Fruit fly (Drosophila melanogaster) whole organism, embryonic: ENCODE results near the gene Alg12.
A peak's percentile ranks its signal among the peaks of the same experiment; 100 is the strongest.

Experiments used
- Atf-2 ChIP-seq: fragments of 200-800 bp; sonication (Bioruptor generic); optimal IDR thresholded peaks from 2 replicates; lab custom pipeline; 2016; ENCODE audit warnings: missing biosample characterization, missing genetic modification characterization
- CG11085 ChIP-seq: fragments of 200-800 bp; sonication (Bioruptor generic); IDR thresholded peaks from 2 replicates; pipeline ENCODE4 v1.3.6; 2022; ENCODE audit warnings: missing biosample characterization, missing genetic modification characterization
- CG12942 ChIP-seq: fragments of 200-800 bp; sonication (Bioruptor generic); optimal IDR thresholded peaks from 3 replicates; lab custom pipeline; 2016; ENCODE audit warnings: missing biosample characterization, missing genetic modification characterization
- CG13296 ChIP-seq: fragments of 200-800 bp; sonication (Bioruptor generic); optimal IDR thresholded peaks from 3 replicates; lab custom pipeline; 2018; ENCODE audit warnings: missing biosample characterization, mild to moderate bottlenecking, missing genetic modification characterization
- CG13424 ChIP-seq: fragments of 200-800 bp; sonication (Bioruptor generic); optimal IDR thresholded peaks from 2 replicates; lab custom pipeline; 2019; ENCODE audit warnings: missing biosample characterization, mild to moderate bottlenecking, missing genetic modification characterization, moderate library complexity
- CG15601 ChIP-seq: fragments of 200-800 bp; sonication (Bioruptor generic); optimal IDR thresholded peaks from 3 replicates; lab custom pipeline; 2019; ENCODE audit warnings: missing biosample characterization, mild to moderate bottlenecking, missing genetic modification characterization, moderate library complexity
- CG17568 ChIP-seq: fragments of 200-800 bp; sonication (Bioruptor generic); optimal IDR thresholded peaks from 2 replicates; lab custom pipeline; 2018; ENCODE audit warnings: missing biosample characterization, mild to moderate bottlenecking, missing genetic modification characterization, moderate library complexity
- CG1792 ChIP-seq: fragments of 200-800 bp; sonication (Bioruptor generic); optimal IDR thresholded peaks from 2 replicates; lab custom pipeline; 2016; ENCODE audit warnings: missing biosample characterization, missing genetic modification characterization
- CG18262 ChIP-seq: fragments of 200-800 bp; optimal IDR thresholded peaks from 3 replicates; lab custom pipeline; 2019; ENCODE audit warnings: missing biosample characterization, mild to moderate bottlenecking, missing genetic modification characterization, moderate library complexity
- CG2202 ChIP-seq: fragments of 200-800 bp; sonication (Bioruptor generic); optimal IDR thresholded peaks from 2 replicates; lab custom pipeline; 2018; ENCODE audit warnings: missing biosample characterization, mild to moderate bottlenecking, missing genetic modification characterization
- CG2875 ChIP-seq: fragments of 200-800 bp; sonication (Bioruptor generic); optimal IDR thresholded peaks from 2 replicates; lab custom pipeline; 2017; ENCODE audit warnings: missing biosample characterization, mild to moderate bottlenecking, missing genetic modification characterization, missing genetic modification reagents
- CG3407 ChIP-seq: fragments of 200-800 bp; sonication (Bioruptor generic); optimal IDR thresholded peaks from 2 replicates; lab custom pipeline; 2018; ENCODE audit warnings: missing biosample characterization, mild to moderate bottlenecking, missing genetic modification characterization
- CG3847 ChIP-seq: fragments of 200-800 bp; sonication (Bioruptor generic); IDR thresholded peaks from 2 replicates; pipeline ENCODE4 v1.3.6; 2022; ENCODE audit warnings: missing biosample characterization, missing genetic modification characterization
- CG42726 ChIP-seq: fragments of 200-800 bp; sonication (Bioruptor generic); IDR thresholded peaks from 2 replicates; pipeline ENCODE4 v1.3.6; 2022; ENCODE audit warnings: missing biosample characterization, missing genetic modification characterization; ENCODE audit not compliant: partially characterized antibody
- CG6683 ChIP-seq: fragments of 200-800 bp; sonication (Bioruptor generic); optimal IDR thresholded peaks from 2 replicates; lab custom pipeline; 2017; ENCODE audit warnings: missing biosample characterization, mild to moderate bottlenecking, missing genetic modification characterization, missing genetic modification reagents
- CG7963 ChIP-seq: fragments of 200-800 bp; sonication (Bioruptor generic); IDR thresholded peaks from 3 replicates; pipeline ENCODE4 v1.3.6; 2022; ENCODE audit warnings: missing biosample characterization, missing genetic modification characterization; ENCODE audit not compliant: partially characterized antibody
- CG8290 ChIP-seq, 3 experiments: fragments of 200-800 bp; sonication (Bioruptor generic); optimal IDR thresholded peaks; 2 replicates each; lab custom pipeline; 2016 to 2019; ENCODE audit warnings: missing biosample characterization in 3 of 3, missing genetic modification characterization in 3 of 3, mild to moderate bottlenecking in 2 of 3, moderate library complexity in 1 of 3
- CG9797 ChIP-seq: fragments of 200-800 bp; sonication (Bioruptor generic); optimal IDR thresholded peaks from 3 replicates; lab custom pipeline; 2018; ENCODE audit warnings: missing biosample characterization, mild to moderate bottlenecking, missing genetic modification characterization
- CG9932 ChIP-seq: fragments of 200-800 bp; sonication (Bioruptor generic); IDR thresholded peaks from 2 replicates; pipeline ENCODE4 v1.3.6; 2022; ENCODE audit warnings: missing biosample characterization, missing genetic modification characterization
- Gsc ChIP-seq: fragments of 200-800 bp; sonication (Bioruptor generic); IDR thresholded peaks from 2 replicates; pipeline ENCODE4 v1.3.6; 2022; ENCODE audit warnings: missing biosample characterization, missing genetic modification characterization
- H15 ChIP-seq: fragments of 200-800 bp; sonication (Bioruptor generic); IDR thresholded peaks from 3 replicates; pipeline ENCODE4 v1.3.6; 2022; ENCODE audit warnings: missing biosample characterization, missing genetic modification characterization
- Hey ChIP-seq: fragments of 200-800 bp; sonication (Bioruptor generic); optimal IDR thresholded peaks from 3 replicates; lab custom pipeline; 2018; ENCODE audit warnings: missing biosample characterization, mild to moderate bottlenecking, missing genetic modification characterization
- HmgD ChIP-seq: fragments of 200-800 bp; sonication (Bioruptor generic); optimal IDR thresholded peaks from 3 replicates; lab custom pipeline; 2016; ENCODE audit warnings: missing biosample characterization, missing genetic modification characterization
- Oaz ChIP-seq: fragments of 200-800 bp; sonication (Bioruptor generic); IDR thresholded peaks from 2 replicates; pipeline ENCODE4 v1.3.6; 2022; ENCODE audit warnings: missing biosample characterization, missing genetic modification characterization
- Trl ChIP-seq, 3 experiments: fragments of >200 bp in 2 of 3; fragments of 200-800 bp in 1 of 3; sonication (Bioruptor generic) in 1 of 3; optimal IDR thresholded peaks; 2 replicates in 1 of 3; 3 replicates in 2 of 3; lab custom pipeline; 2016 to 2017; ENCODE audit warnings: missing biosample characterization in 1 of 3, missing genetic modification characterization in 1 of 3
- amos ChIP-seq: fragments of 200-800 bp; sonication (Bioruptor generic); IDR thresholded peaks from 2 replicates; pipeline ENCODE4 v1.3.6; 2022; ENCODE audit warnings: missing biosample characterization, missing genetic modification characterization; ENCODE audit not compliant: partially characterized antibody
- ara ChIP-seq: fragments of 200-800 bp; sonication (Bioruptor generic); IDR thresholded peaks from 2 replicates; pipeline ENCODE4 v1.3.6; 2022; ENCODE audit warnings: missing biosample characterization, missing genetic modification characterization
- bbx ChIP-seq: fragments of 200-800 bp; sonication (Bioruptor generic); IDR thresholded peaks from 2 replicates; pipeline ENCODE4 v1.3.6; 2022; ENCODE audit warnings: missing biosample characterization, missing genetic modification characterization; ENCODE audit not compliant: partially characterized antibody
- cas ChIP-seq: fragments of 200-800 bp; sonication (Bioruptor generic); IDR thresholded peaks from 2 replicates; pipeline ENCODE4 v1.3.6; 2022; ENCODE audit warnings: missing biosample characterization, missing genetic modification characterization
- cg ChIP-seq: fragments of 200-800 bp; sonication (Bioruptor generic); optimal IDR thresholded peaks from 3 replicates; lab custom pipeline; 2019; ENCODE audit warnings: missing biosample characterization, mild to moderate bottlenecking, missing genetic modification characterization, moderate library complexity
- fd64A ChIP-seq: fragments of 200-800 bp; sonication (Bioruptor generic); optimal IDR thresholded peaks from 3 replicates; lab custom pipeline; 2018; ENCODE audit warnings: missing biosample characterization, mild to moderate bottlenecking, missing genetic modification characterization
- gcm2 ChIP-seq: fragments of 200-800 bp; sonication (Bioruptor generic); optimal IDR thresholded peaks from 2 replicates; lab custom pipeline; 2016; ENCODE audit warnings: missing biosample characterization, missing genetic modification characterization
- gem ChIP-seq: fragments of 200-800 bp; sonication (Bioruptor generic); optimal IDR thresholded peaks from 2 replicates; lab custom pipeline; 2019; ENCODE audit warnings: missing biosample characterization, mild to moderate bottlenecking, missing genetic modification characterization, moderate library complexity
- grau ChIP-seq: fragments of 200-800 bp; optimal IDR thresholded peaks from 3 replicates; lab custom pipeline; 2019; ENCODE audit warnings: missing biosample characterization, mild to moderate bottlenecking, missing genetic modification characterization, moderate library complexity
- gt ChIP-seq: fragments of 200-800 bp; sonication (Bioruptor generic); IDR thresholded peaks from 2 replicates; pipeline ENCODE4 v1.3.6; 2022; ENCODE audit warnings: missing biosample characterization, missing genetic modification characterization
- ind ChIP-seq: fragments of 200-800 bp; sonication (Bioruptor generic); optimal IDR thresholded peaks from 3 replicates; lab custom pipeline; 2016; ENCODE audit warnings: missing biosample characterization, missing genetic modification characterization
- insv ChIP-seq, 2 experiments: fragments of 200-800 bp; sonication (Bioruptor generic); optimal IDR thresholded peaks; 3 replicates each; lab custom pipeline; 2016 to 2018; ENCODE audit warnings: missing biosample characterization in 2 of 2, missing genetic modification characterization in 2 of 2
- jigr1 ChIP-seq: fragments of 200-800 bp; sonication (Bioruptor generic); IDR thresholded peaks from 3 replicates; pipeline ENCODE4 v1.3.6; 2022; ENCODE audit warnings: missing biosample characterization, missing genetic modification characterization
- klu ChIP-seq: fragments of 200-800 bp; sonication (Bioruptor generic); IDR thresholded peaks from 2 replicates; pipeline ENCODE4 v1.3.6; 2022; ENCODE audit warnings: missing biosample characterization, missing genetic modification characterization
- maf-S ChIP-seq: fragments of 200-800 bp; sonication (Bioruptor generic); optimal IDR thresholded peaks from 2 replicates; lab custom pipeline; 2016; ENCODE audit warnings: missing biosample characterization, missing genetic modification characterization
- nom ChIP-seq: fragments of 200-800 bp; sonication (Bioruptor generic); optimal IDR thresholded peaks from 2 replicates; lab custom pipeline; 2017; ENCODE audit warnings: missing biosample characterization, missing genetic modification characterization, mild to moderate bottlenecking, moderate library complexity, missing genetic modification reagents
- pfk ChIP-seq: fragments of 200-800 bp; sonication (Bioruptor generic); optimal IDR thresholded peaks from 2 replicates; lab custom pipeline; 2018; ENCODE audit warnings: missing biosample characterization, mild to moderate bottlenecking, missing genetic modification characterization, moderate library complexity
- salm ChIP-seq: fragments of 200-800 bp; sonication (Bioruptor generic); optimal IDR thresholded peaks from 2 replicates; lab custom pipeline; 2018; ENCODE audit warnings: missing biosample characterization, mild to moderate bottlenecking, missing genetic modification characterization
- slbo ChIP-seq: fragments of 200-800 bp; sonication (Bioruptor generic); IDR thresholded peaks from 2 replicates; pipeline ENCODE4 v1.3.6; 2022; ENCODE audit warnings: missing biosample characterization, missing genetic modification characterization
- so ChIP-seq: fragments of 200-800 bp; sonication (Bioruptor generic); IDR thresholded peaks from 3 replicates; pipeline ENCODE4 v1.3.6; 2022; ENCODE audit warnings: missing biosample characterization, missing genetic modification characterization
- tll ChIP-seq, 2 experiments: fragments of 200-800 bp in 1 of 2; fragments of >200 bp in 1 of 2; sonication (Bioruptor generic) in 1 of 2; optimal IDR thresholded peaks; 2 replicates each; lab custom pipeline; 2017 to 2019; ENCODE audit warnings: missing biosample characterization in 2 of 2, missing genetic modification characterization in 2 of 2, mild to moderate bottlenecking in 1 of 2, moderate library complexity in 1 of 2
- tx ChIP-seq: fragments of 200-800 bp; sonication (Bioruptor generic); optimal IDR thresholded peaks from 2 replicates; lab custom pipeline; 2016; ENCODE audit warnings: missing biosample characterization, missing genetic modification characterization
- zf30C ChIP-seq: fragments of 200-800 bp; sonication (Bioruptor generic); optimal IDR thresholded peaks from 3 replicates; lab custom pipeline; 2018; ENCODE audit warnings: missing biosample characterization, mild to moderate bottlenecking, missing genetic modification characterization

The Alg12 gene

DNA sequence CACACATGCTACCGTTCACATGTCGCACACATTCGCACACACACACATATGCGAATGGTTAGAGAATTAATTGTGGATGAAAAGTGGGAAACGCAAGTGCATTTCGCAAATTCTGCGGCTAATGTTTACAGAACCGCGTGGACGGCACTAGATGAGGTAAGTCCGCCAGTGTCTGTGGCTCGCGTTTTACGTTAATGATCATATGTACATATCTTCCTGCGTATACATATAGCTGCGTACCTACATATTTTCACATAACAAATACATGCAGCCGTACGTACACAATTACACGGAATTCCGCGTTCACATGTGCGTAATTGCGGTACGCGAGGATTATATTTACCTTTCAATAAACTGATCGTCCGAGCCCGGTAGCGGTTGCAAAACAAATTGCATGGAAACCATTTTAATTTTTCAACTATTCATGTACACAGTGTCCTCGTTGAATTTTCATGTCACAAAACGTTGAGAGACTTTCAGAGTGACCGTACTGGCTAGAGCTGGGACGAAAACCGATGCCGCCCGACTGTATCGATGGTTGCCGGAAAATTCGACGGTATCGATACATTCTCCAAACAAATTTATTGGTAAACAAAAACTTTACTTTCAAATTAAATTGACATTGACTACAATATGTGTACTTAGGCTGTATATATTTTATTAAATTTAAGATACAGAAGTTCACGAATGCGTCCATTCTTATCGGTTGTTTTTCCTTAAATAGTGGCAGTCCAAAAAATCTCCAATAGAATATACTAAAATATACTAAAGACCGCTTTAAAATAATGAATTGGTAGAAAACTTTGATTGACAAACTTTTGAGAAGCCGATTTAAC lies 31.0 kb upstream of the Alg12 start, which contains the start of gene hyd (continued):
- TF ChIP-seq bbx (GFP tag; lab: Robert Waterston, UW) (peak; percentile 82), CG17568 (GFP tag; lab: Kevin White, UChicago) (no peak), CG2202 (tag; lab: Kevin White, UChicago) (no peak), fd64A (GFP tag; lab: Kevin White, UChicago) (no peak), gcm2 (no peak), salm (tag; lab: Kevin White, UChicago) (no peak), grau (no peak), gt (GFP tag; lab: Robert Waterston, UW) (no peak), maf-S (GFP tag; lab: Kevin White, UChicago) (no peak), tx (no peak), Trl (optimal IDR thresholded peaks at IDR 0.05; lab: Kevin White, UChicago) (no peak), Trl (GFP tag; optimal IDR thresholded peaks at IDR 0.05; lab: Kevin White, UChicago) (no peak), CG42726 (GFP tag; lab: Robert Waterston, UW) (peak; percentile 74; the same call in 1 of the 2 replicates), CG15601 (tag; lab: Kevin White, UChicago) (no peak), cas (no peak), CG2875 (GFP tag; lab: Kevin White, UChicago) (no peak), CG6683 (GFP tag; lab: Kevin White, UChicago) (no peak), Gsc (GFP tag; lab: Robert Waterston, UW) (no peak), H15 (GFP tag; lab: Robert Waterston, UW) (no peak), Atf-2 (no peak), gem (tag; lab: Kevin White, UChicago) (no peak), cg (GFP tag; lab: Kevin White, UChicago) (peak; percentile 98), jigr1 (GFP tag; lab: Robert Waterston, UW) (no peak), CG3407 (no peak), HmgD (GFP tag; lab: Kevin White, UChicago) (no peak), CG3847 (GFP tag; lab: Robert Waterston, UW) (no peak), ind (GFP tag; lab: Kevin White, UChicago) (no peak), tll (GFP tag; optimal IDR thresholded peaks at IDR 0.05; lab: Kevin White, UChicago) (no peak), Oaz (GFP tag; lab: Robert Waterston, UW) (no peak), zf30C (GFP tag; lab: Kevin White, UChicago) (no peak), insv (GFP tag; optimal IDR thresholded peaks at IDR 0.05; lab: Kevin White, UChicago) (peak in 1 of 2 experiments; percentile 14), CG12942 (GFP tag; lab: Kevin White, UChicago) (no peak), CG7963 (GFP tag; lab: Robert Waterston, UW) (peak; percentile 64; the same call in 2 of the 3 replicates), CG11085 (no peak), klu (GFP tag; lab: Robert Waterston, UW) (no peak), CG13424 (no peak), CG1792 (GFP tag; lab: Kevin White, UChicago) (peak; percentile 36), CG8290 (GFP tag; optimal IDR thresholded peaks at IDR 0.05; lab: Kevin White, UChicago) (no peak), CG8290 (tag; optimal IDR thresholded peaks at IDR 0.05; lab: Kevin White, UChicago) (no peak), CG9932 (GFP tag; lab: Robert Waterston, UW) (peak; percentile 45), CG9797 (GFP tag; lab: Kevin White, UChicago) (peak; percentile 88), amos (peak; percentile 90), so (GFP tag; lab: Robert Waterston, UW) (no peak), nom (GFP tag; lab: Kevin White, UChicago) (no peak), slbo (GFP tag; lab: Robert Waterston, UW) (no peak; the same call in 1 of the 2 replicates), Hey (tag; lab: Kevin White, UChicago) (no peak), CG13296 (GFP tag; lab: Kevin White, UChicago) (no peak), CG18262 (no peak), ara (no peak), pfk (GFP tag; lab: Kevin White, UChicago) (no peak)
